Worm (Caenorhabditis elegans): ENCODE measurements around the gene M02D8.2.

Gene M02D8.2

DNA sequence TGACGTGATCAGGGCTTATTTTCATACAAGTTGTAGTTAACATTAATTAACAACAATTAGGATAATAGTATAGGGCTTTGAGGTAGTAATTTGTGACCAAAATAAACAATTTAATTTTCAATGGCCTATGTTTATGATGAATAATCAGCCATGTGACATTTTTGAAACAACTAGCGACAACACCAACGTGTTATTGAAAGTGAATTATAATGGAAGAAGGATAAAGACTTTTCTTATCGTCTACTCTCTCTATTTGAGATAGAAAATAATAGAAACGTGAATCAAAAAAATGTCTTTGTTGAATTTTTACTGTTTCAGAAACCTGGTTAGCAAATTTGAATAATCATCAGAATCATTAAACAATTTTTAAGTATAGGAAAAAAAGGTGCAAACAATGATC is 1.7 kb upstream of the M02D8.2 start:
- TF ChIP-seq nhr-12 (tag; optimal IDR thresholded peaks at IDR 0.05) (no peak), elt-2 (tag; optimal IDR thresholded peaks at IDR 0.05) (no peak)

DNA sequence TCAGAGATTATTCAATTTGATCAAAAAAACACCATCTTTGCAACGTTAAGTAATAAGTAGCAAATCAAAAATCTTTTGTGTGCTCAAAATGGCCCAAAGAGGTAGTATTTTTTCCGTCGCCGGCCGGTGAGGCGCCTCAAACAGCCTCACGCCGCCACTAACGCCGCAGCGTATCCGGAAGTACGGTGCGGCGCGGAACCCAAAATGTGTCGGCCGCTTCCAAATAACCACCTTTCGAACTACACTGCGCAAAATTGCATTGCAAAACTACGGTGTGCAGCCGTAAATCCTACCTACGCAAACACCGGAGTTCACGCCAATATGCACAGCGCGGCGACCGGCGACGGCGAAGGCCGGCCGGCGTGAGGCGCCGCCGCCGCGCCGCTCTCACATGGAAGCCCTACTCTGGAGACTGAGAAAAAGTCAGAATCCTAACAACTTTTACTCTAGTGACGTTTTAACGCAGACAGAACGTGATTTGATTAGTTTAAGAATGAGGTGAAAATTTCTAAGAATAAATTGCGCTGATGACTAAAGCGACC is 2.2 kb downstream of the M02D8.2 start:
- TF ChIP-seq nfya-1 (tag; optimal IDR thresholded peaks at IDR 0.05; ENCODE audit: insufficient read depth) (no peak), elt-3 (tag; optimal IDR thresholded peaks at IDR 0.05) (no peak), nhr-76 (tag; optimal IDR thresholded peaks at IDR 0.05) (no peak), ceh-28 (tag; optimal IDR thresholded peaks at IDR 0.05) (no peak), mml-1 (tag; optimal IDR thresholded peaks at IDR 0.05) (no peak), sea-2 (GFP tag; optimal IDR thresholded peaks at IDR 0.05) (no peak)

DNA sequence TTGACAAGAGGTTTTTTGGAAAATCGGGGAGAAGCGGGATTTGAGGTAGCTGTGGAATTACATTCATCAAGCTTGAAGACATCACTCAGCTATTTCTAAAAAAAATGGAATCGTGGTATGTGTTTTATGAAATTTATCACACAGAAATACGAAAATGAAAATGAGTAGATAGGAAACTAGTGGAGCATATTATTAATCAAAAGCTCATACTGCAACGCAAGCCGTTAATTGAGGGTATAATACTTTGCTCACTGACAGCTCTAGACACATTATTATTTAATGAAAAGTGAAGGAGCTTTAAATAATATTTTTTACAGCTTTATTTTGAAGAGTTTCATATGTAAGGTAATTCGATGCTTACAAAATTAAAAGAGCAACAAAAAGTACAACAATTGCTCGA is 3.4 kb downstream of the M02D8.2 start, which contains the start of gene M02D8.7:
Gene M02D8.7, minus strand, starts transcription at position 101 of the 400 bp plus-strand sequence.
- TF ChIP-seq ceh-9 (tag; optimal IDR thresholded peaks at IDR 0.05), result no peak
- no peak for TF ChIP-seq fkh-10 (GFP tag; optimal IDR thresholded peaks at IDR 0.05)
- TF ChIP-seq tbx-2 (tag; optimal IDR thresholded peaks at IDR 0.05), result no peak
- no peak for TF ChIP-seq fkh-2 (tag; optimal IDR thresholded peaks at IDR 0.05)
- TF ChIP-seq egl-27 (tag; optimal IDR thresholded peaks at IDR 0.05), result no peak
- no peak for TF ChIP-seq mml-1 (tag; optimal IDR thresholded peaks at IDR 0.05)
- TF ChIP-seq egl-5 (tag; optimal IDR thresholded peaks at IDR 0.05), result no peak
- no peak for TF ChIP-seq unc-39 (tag; optimal IDR thresholded peaks at IDR 0.05)
- no peak for TF ChIP-seq jun-1 (tag; optimal IDR thresholded peaks at IDR 0.05)
- TF ChIP-seq pha-4 (tag; optimal IDR thresholded peaks at IDR 0.05), result no peak
- no peak for TF ChIP-seq skn-1 (tag; optimal IDR thresholded peaks at IDR 0.05)
- no peak for TF ChIP-seq ztf-11 (tag; optimal IDR thresholded peaks at IDR 0.05)
- no peak for TF ChIP-seq elt-2 (tag; optimal IDR thresholded peaks at IDR 0.05)
- no peak for TF ChIP-seq pqm-1 (tag; optimal IDR thresholded peaks at IDR 0.05)
- TF ChIP-seq nhr-28 (tag; optimal IDR thresholded peaks at IDR 0.05), result no peak
- no peak for TF ChIP-seq nhr-12 (tag; optimal IDR thresholded peaks at IDR 0.05)
- TF ChIP-seq lin-39 (tag; optimal IDR thresholded peaks at IDR 0.05), result no peak

DNA sequence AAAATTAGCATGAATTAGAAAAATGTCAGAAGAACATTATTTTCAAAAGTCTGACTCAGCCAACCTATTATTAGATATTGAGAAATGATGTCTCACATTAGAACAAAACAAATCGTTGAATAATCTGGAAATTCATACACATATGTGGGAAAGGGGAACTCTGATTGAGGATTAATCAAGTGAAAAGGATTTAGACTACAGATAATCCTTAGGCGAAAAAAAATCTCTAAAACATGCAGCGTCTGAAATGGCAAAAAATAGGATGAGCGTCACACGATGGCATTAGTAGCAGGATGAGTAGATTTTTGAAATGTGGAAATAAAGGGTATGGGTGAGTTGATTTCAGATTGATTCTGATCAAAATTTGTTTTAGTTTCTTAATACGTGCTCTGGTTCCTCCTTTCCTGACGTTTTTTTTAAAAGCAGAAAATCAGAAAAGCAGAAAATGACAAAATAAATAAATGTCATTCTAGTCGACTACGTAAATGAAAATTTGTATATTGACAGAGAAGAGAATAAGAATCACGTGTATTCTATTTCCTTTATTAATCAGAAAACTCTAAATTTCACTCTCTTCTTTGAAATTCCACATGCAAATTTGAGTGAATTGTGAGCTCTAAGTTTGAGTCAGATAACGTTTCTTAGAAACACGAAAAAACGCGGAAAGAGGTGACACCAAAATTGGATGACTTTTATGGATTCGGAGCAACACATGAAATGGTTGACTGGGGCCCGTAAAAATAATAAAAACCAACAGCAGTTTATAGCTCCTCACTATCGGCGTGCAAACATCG is 4.9 kb downstream of the M02D8.2 start:
- TF ChIP-seq nhr-237 (tag; optimal IDR thresholded peaks at IDR 0.05) (no peak), nhr-77 (tag; optimal IDR thresholded peaks at IDR 0.05) (no peak), ztf-11 (tag; optimal IDR thresholded peaks at IDR 0.05) (no peak), mml-1 (tag; optimal IDR thresholded peaks at IDR 0.05) (no peak), fkh-10 (GFP tag; optimal IDR thresholded peaks at IDR 0.05) (no peak), tbx-2 (tag; optimal IDR thresholded peaks at IDR 0.05) (no peak), mdl-1 (tag; optimal IDR thresholded peaks at IDR 0.05) (no peak), eor-1 (tag; optimal IDR thresholded peaks at IDR 0.05) (no peak), ZK546.5 (tag; optimal IDR thresholded peaks at IDR 0.05) (no peak)

DNA sequence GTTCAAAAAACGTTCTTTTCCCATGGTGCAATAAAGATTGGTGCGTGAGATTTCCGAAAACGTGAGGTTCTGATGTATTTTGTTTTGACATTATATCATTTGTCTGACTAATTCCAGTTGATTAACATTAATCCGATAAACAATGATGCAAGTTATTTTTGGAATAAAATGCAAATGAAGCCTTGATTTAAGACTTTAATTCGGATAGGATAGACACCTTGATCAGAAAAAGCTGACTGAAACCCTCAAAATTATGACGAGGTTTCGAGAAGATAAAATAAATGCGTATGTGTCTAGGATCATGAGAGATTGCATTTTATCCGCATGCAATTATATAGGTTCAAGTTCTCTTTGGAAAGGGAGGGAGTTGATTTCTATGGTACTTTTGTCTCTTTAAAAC is 6.1 kb downstream of the M02D8.2 start:
- TF ChIP-seq nhr-28 (tag; optimal IDR thresholded peaks at IDR 0.05) (no peak), pqm-1 (tag; optimal IDR thresholded peaks at IDR 0.05) (no peak), nhr-11 (tag; optimal IDR thresholded peaks at IDR 0.05) (no peak), sea-2 (GFP tag; optimal IDR thresholded peaks at IDR 0.05) (no peak), aly-2 (tag; optimal IDR thresholded peaks at IDR 0.05) (no peak), nhr-25 (tag; optimal IDR thresholded peaks at IDR 0.05) (no peak), ztf-4 (tag; optimal IDR thresholded peaks at IDR 0.05) (no peak), fkh-2 (tag; optimal IDR thresholded peaks at IDR 0.05) (no peak), nhr-12 (tag; optimal IDR thresholded peaks at IDR 0.05) (no peak), nhr-23 (tag; optimal IDR thresholded peaks at IDR 0.05) (no peak), elt-3 (tag; optimal IDR thresholded peaks at IDR 0.05) (no peak), ztf-11 (tag; optimal IDR thresholded peaks at IDR 0.05) (no peak), ceh-9 (tag; optimal IDR thresholded peaks at IDR 0.05) (no peak), unc-39 (tag; optimal IDR thresholded peaks at IDR 0.05) (no peak), mml-1 (tag; optimal IDR thresholded peaks at IDR 0.05) (no peak), ceh-16 (tag; optimal IDR thresholded peaks at IDR 0.05) (no peak), pha-4 (tag; optimal IDR thresholded peaks at IDR 0.05) (no peak), ceh-28 (tag; optimal IDR thresholded peaks at IDR 0.05) (no peak), snpc-4 (tag; optimal IDR thresholded peaks at IDR 0.05) (no peak)
